Fruit fly (Drosophila melanogaster) whole organism, wandering third instar larva: ENCODE data around the gene CG15172.

ENCODE experiments used
- Abd-B ChIP-seq: fragments of >200 bp; optimal IDR thresholded peaks from 2 replicates; lab custom pipeline; 2017; ENCODE audit warnings: missing biosample characterization, missing genetic modification characterization
- CG32264 ChIP-seq: fragments of 200-800 bp; sonication (Bioruptor generic); optimal IDR thresholded peaks from 2 replicates; lab custom pipeline; 2016; ENCODE audit warnings: missing biosample characterization, missing genetic modification characterization
- CG9705 ChIP-seq: fragments of 200-800 bp; sonication (Bioruptor generic); optimal IDR thresholded peaks from 2 replicates; lab custom pipeline; 2018; ENCODE audit warnings: missing biosample characterization, mild to moderate bottlenecking, missing genetic modification characterization
- Dfd ChIP-seq: fragments of >200 bp; optimal IDR thresholded peaks from 2 replicates; lab custom pipeline; 2017; ENCODE audit warnings: missing biosample characterization, missing genetic modification characterization
- Dif ChIP-seq: fragments of 200-275, 200-300 bp; sonication (Bioruptor generic); optimal IDR thresholded peaks from 2 replicates; lab custom pipeline; 2018; ENCODE audit warnings: missing biosample characterization, missing genetic modification characterization; ENCODE audit not compliant: partially characterized antibody
- HLH106 ChIP-seq: fragments of 200-800 bp; optimal IDR thresholded peaks from 3 replicates; lab custom pipeline; 2019; ENCODE audit warnings: missing biosample characterization, mild to moderate bottlenecking, missing genetic modification characterization, moderate library complexity
- Hnf4 ChIP-seq: fragments of 200-800 bp; sonication (Bioruptor generic); optimal IDR thresholded peaks from 2 replicates; lab custom pipeline; 2016; ENCODE audit warnings: missing biosample characterization, mild to moderate bottlenecking, missing genetic modification characterization
- Hr83 ChIP-seq: fragments of 200-300 bp; sonication (Bioruptor generic); optimal IDR thresholded peaks from 2 replicates; lab custom pipeline; 2016; ENCODE audit warnings: missing biosample characterization, mild to moderate bottlenecking, missing genetic modification characterization, moderate library complexity; ENCODE audit not compliant: poor library complexity, severe bottlenecking
- Jra ChIP-seq: sonication (Bioruptor generic); optimal IDR thresholded peaks from 2 replicates; lab custom pipeline; 2016; ENCODE audit warnings: missing biosample characterization, missing genetic modification characterization
- N ChIP-seq: fragments of >200 bp; optimal IDR thresholded peaks from 2 replicates; lab custom pipeline; 2018; ENCODE audit warnings: missing biosample characterization, missing external identifiers, missing genetic modification characterization
- OdsH ChIP-seq: fragments of 200-800 bp; sonication (Bioruptor generic); optimal IDR thresholded peaks from 2 replicates; lab custom pipeline; 2016; ENCODE audit warnings: missing biosample characterization, mild to moderate bottlenecking, missing genetic modification characterization
- Rel ChIP-seq, 2 experiments: fragments of 200-800 bp; sonication (Bioruptor generic) in 1 of 2; optimal IDR thresholded peaks; 2 replicates in 1 of 2; 3 replicates in 1 of 2; lab custom pipeline; 2016 to 2019; ENCODE audit warnings: mild to moderate bottlenecking in 2 of 2, missing biosample characterization in 2 of 2, missing genetic modification characterization in 2 of 2, moderate library complexity in 1 of 2
- Sp1 ChIP-seq: fragments of 200-800 bp; sonication (Bioruptor generic); optimal IDR thresholded peaks from 3 replicates; lab custom pipeline; 2019; ENCODE audit warnings: missing biosample characterization, mild to moderate bottlenecking, missing genetic modification characterization, moderate library complexity
- Vsx2 ChIP-seq: fragments of 200-300, 225-300 bp; sonication (Bioruptor generic); optimal IDR thresholded peaks from 2 replicates; lab custom pipeline; 2018; ENCODE audit warnings: missing biosample characterization, missing genetic modification characterization; ENCODE audit not compliant: partially characterized antibody
- br ChIP-seq: fragments of 200-800 bp; sonication (Bioruptor generic); optimal IDR thresholded peaks from 2 replicates; lab custom pipeline; 2016; ENCODE audit warnings: missing biosample characterization, missing genetic modification characterization
- dl ChIP-seq, 2 experiments: fragments of 175-275, 200-275 bp in 1 of 2; fragments of 200-275 bp in 1 of 2; sonication (Bioruptor generic); optimal IDR thresholded peaks; lab custom pipeline; 2018; ENCODE audit warnings: mild to moderate bottlenecking in 2 of 2, missing biosample characterization in 2 of 2, missing genetic modification characterization in 2 of 2, moderate library complexity in 2 of 2; ENCODE audit not compliant: partially characterized antibody in 2 of 2, insufficient read depth in 1 of 2
- dmrt93B ChIP-seq: fragments of 200-800 bp; sonication (Bioruptor generic); optimal IDR thresholded peaks from 2 replicates; lab custom pipeline; 2018; ENCODE audit warnings: missing biosample characterization, mild to moderate bottlenecking, missing genetic modification characterization
- ey ChIP-seq: fragments of 200-800 bp; sonication (Bioruptor generic); optimal IDR thresholded peaks from 2 replicates; lab custom pipeline; 2016; ENCODE audit warnings: missing biosample characterization, missing genetic modification characterization
- foxo ChIP-seq, 2 experiments: fragments of 200-800 bp; sonication (Bioruptor generic); optimal IDR thresholded peaks; 2 replicates in 1 of 2; 3 replicates in 1 of 2; lab custom pipeline; 2016 to 2017; ENCODE audit warnings: missing biosample characterization in 2 of 2, missing genetic modification characterization in 2 of 2
- fru ChIP-seq: fragments of 200-800 bp; sonication (Bioruptor generic); optimal IDR thresholded peaks from 3 replicates; lab custom pipeline; 2016; ENCODE audit warnings: missing biosample characterization, mild to moderate bottlenecking, missing genetic modification characterization
- h ChIP-seq: fragments of 200-800 bp; sonication (Bioruptor generic); optimal IDR thresholded peaks from 3 replicates; lab custom pipeline; 2016; ENCODE audit warnings: missing biosample characterization, mild to moderate bottlenecking, missing genetic modification characterization
- lola ChIP-seq: fragments of >200 bp; optimal IDR thresholded peaks from 2 replicates; lab custom pipeline; 2017; ENCODE audit warnings: missing biosample characterization, missing genetic modification characterization
- pan ChIP-seq: fragments of >200 bp; optimal IDR thresholded peaks from 2 replicates; lab custom pipeline; 2017
- psq ChIP-seq: fragments of 200-800 bp; sonication (Bioruptor generic); optimal IDR thresholded peaks from 3 replicates; lab custom pipeline; 2017; ENCODE audit warnings: missing biosample characterization, mild to moderate bottlenecking, missing genetic modification characterization, moderate library complexity
- rgr ChIP-seq: fragments of 200-800 bp; sonication (Bioruptor generic); optimal IDR thresholded peaks from 3 replicates; lab custom pipeline; 2016; ENCODE audit warnings: missing biosample characterization, mild to moderate bottlenecking, missing genetic modification characterization
- sv ChIP-seq: fragments of 200-800 bp; sonication (Bioruptor generic); optimal IDR thresholded peaks from 3 replicates; lab custom pipeline; 2016; ENCODE audit warnings: missing biosample characterization, missing genetic modification characterization
- tai ChIP-seq: sonication (Bioruptor generic); optimal IDR thresholded peaks from 2 replicates; lab custom pipeline; 2016; ENCODE audit warnings: missing biosample characterization, missing genetic modification characterization
- usp ChIP-seq: fragments of >200 bp; optimal IDR thresholded peaks from 2 replicates; lab custom pipeline; 2017; ENCODE audit warnings: missing biosample characterization, missing genetic modification characterization

Gene CG15172

DNA sequence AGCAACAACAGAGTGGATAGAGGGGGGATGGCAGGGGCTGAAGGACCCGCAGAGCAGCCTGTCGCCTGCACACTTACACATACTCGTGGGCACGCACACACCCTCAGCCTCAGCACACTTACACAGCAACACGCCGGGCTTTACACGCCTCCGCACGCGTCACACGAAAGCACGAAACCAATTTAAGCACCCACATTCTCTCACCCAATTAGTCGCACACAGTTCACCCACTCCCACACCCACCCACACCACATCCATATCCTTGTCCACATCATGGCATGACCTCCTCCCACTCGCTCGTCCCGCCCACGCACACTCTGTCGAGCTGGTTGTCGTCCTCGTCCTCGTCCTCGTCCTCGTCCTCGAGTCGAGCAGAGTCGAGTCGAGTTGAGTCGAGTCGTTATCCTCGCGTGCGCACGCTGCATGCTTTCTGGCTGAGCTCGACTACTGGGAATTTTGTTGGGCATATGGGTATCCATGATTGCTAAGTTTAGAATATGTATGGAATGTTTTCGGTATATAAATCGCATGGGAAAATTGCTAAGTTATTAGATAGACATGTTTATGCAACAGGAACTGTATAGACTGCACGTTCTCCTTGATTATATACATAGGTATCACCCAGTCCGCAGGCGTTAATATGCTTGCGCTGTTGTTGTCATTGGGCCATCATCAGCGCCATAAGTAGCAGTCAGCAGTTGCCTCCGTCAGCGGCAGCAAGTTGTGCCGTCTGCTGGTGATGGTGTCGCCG, 10.1 kb upstream of the CG15172 start (continued):
- TF ChIP-seq HLH106 (tag; lab: Kevin White, UChicago) (peak; percentile 74), psq (GFP tag; lab: Kevin White, UChicago) (peak; percentile 48), Dfd (no peak), Jra (GFP tag; lab: Kevin White, UChicago) (peak; percentile 29), tai (no peak), br (GFP tag; lab: Kevin White, UChicago) (peak; percentile 76), Rel (GFP tag; optimal IDR thresholded peaks at IDR 0.05; lab: Kevin White, UChicago) (no peak), Rel (tag; optimal IDR thresholded peaks at IDR 0.05; lab: Kevin White, UChicago) (no peak)

DNA sequence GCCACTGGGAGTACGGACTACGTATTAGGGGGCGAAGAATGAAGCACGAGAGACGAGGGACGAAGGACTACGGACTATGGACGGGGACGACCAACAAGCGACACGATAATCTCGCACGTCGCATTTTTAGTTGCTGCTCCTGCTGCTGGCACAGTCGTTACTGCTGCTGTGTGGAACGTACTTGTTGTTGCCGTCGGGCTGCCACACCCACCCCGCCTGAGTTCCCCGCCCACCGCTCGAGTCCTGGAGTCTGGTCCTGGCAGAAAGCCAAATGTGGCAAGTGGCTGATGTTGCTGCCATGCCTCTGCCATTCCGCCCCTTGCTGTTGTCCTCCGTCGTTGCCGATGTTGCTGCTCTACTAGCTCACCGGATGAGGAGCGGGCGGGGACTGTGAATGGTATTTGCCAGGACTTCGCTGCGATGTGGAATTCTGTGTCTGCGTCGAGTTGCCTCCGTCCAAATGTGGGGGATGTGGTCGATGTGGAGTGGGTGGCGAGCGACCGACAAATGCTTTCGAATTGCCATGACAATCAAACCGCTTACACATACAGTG, 9.4 kb upstream of the CG15172 start:
- no peak for TF ChIP-seq Abd-B (GFP tag; lab: Kevin White, UChicago)
- TF ChIP-seq Dfd = no peak

DNA sequence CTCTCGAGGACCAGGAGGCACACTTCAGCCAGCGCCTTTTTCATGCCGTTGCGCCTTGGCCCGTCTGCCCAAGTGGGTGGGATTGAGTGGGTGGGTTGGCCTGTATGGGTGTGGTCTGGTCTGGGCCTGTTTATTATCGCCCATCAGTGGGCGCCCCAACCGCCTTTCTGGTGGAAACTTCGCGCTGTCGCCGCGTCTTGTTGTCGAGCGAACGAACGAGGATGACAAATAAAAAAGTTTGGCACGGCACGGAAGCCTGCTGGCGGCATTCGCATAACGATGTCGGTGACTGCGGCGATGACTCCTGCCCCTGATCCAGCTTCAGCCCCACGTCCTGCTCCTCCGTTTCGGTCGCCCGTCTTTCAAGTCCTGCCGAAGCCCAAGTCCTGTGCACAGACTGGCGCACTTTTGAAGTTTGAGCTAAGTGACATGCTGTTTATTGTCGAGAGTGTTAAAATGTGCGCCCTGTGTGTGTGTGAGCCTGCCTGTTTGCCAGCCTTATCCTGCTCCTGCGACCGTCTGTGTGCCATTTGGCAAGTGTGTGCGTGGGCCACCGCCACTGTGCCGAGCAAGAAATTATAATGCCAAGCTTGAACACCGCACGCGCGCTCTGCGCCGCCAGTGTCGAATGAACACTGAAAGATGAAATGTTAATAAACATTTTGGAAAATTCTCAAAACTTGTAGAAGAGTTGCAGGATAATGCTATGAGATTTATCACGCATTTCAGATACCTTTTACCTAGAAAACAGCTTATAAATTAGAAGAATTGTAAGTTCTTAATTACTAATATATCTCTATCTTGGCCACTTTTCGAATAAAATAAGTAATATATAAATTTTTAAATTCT, 8.0 kb upstream of the CG15172 start:
- no peak for TF ChIP-seq Dif (GFP tag; lab: Kevin White, UChicago)
- TF ChIP-seq CG32264 (GFP tag; lab: Kevin White, UChicago) = no peak
- peak in 1 of 2 experiments; percentile 40 for TF ChIP-seq foxo (GFP tag; optimal IDR thresholded peaks at IDR 0.05; lab: Kevin White, UChicago)
- peak; percentile 28 for TF ChIP-seq fru (GFP tag; lab: Kevin White, UChicago)
- TF ChIP-seq HLH106 (tag; lab: Kevin White, UChicago) = peak; percentile 61
- TF ChIP-seq usp = no peak
- TF ChIP-seq Hnf4 = no peak
- peak; percentile 3 for TF ChIP-seq br (GFP tag; lab: Kevin White, UChicago)
- TF ChIP-seq OdsH (GFP tag; lab: Kevin White, UChicago) = peak; percentile 27
- TF ChIP-seq sv (GFP tag; lab: Kevin White, UChicago) = peak; percentile 38
- TF ChIP-seq psq (GFP tag; lab: Kevin White, UChicago) = peak; percentile 10
- TF ChIP-seq rgr (GFP tag; lab: Kevin White, UChicago) = peak; percentile 14
- TF ChIP-seq Sp1 = peak; percentile 67
- no peak for TF ChIP-seq lola (GFP tag; lab: Kevin White, UChicago)
- no peak for TF ChIP-seq pan (lab: Kevin White, UChicago)
- TF ChIP-seq ey = no peak
- TF ChIP-seq CG9705 (GFP tag; lab: Kevin White, UChicago) = peak; percentile 2
- peak; percentile 39 for TF ChIP-seq dmrt93B
- no peak for TF ChIP-seq dl (GFP tag; optimal IDR thresholded peaks at IDR 0.05; lab: Kevin White, UChicago; ENCODE audit: insufficient read depth in 1 of 2, partially characterized antibody in 2 of 2)
- TF ChIP-seq h (GFP tag; lab: Kevin White, UChicago) = peak; percentile 35
- TF ChIP-seq, all 38 proteins: peak for 12

DNA sequence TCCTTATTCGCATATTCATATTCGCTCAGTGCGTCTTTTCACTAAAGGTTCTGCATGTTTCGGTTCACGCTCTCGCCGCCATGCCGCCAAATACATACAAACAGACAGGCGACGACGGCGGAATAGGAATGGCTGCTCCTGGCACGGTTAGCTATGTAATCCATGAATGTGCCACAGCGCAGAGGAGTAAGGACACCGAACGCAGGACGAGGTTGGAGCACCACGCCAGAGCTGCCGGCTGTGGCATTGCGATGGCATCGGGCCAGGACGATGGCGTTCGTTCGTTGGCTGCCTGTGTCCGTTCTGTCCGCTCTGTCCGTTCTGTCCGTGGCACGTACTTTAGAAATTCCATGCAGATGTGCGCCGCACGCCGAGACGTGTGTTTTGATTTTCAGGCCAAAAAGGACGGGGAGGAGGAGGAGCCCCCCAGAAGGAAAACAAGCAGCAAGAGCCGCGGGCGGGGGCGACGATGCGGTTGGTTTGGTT, 7.3 kb upstream of the CG15172 start:
- TF ChIP-seq dmrt93B = no peak
- peak; percentile 13 for TF ChIP-seq Vsx2 (GFP tag; lab: Kevin White, UChicago)
- no peak for TF ChIP-seq N (GFP tag; lab: Kevin White, UChicago)
- no peak for TF ChIP-seq Rel (GFP tag; optimal IDR thresholded peaks at IDR 0.05; lab: Kevin White, UChicago)
- no peak for TF ChIP-seq Rel (tag; optimal IDR thresholded peaks at IDR 0.05; lab: Kevin White, UChicago)
- TF ChIP-seq, all 38 proteins: peak for 1

DNA sequence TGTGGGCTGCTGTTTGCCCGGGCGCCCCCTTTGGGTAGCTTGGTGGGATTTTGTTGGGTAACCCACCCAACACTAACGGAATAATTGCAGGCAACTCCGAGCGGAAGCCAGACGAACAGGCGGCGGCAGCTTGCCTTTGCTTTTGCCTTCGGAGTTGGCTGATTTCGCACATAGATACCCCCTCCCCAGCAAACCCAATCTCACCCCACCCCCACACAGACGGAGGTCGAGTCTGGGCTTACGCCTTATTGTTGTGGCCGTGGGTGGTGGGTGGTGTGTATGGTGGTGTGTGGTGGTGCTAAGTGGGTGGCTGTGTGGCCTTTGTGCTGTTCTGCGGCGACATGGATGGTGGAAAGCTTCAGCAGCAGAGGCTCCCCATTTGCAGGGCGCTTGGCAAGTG, 6.6 kb upstream of the CG15172 start:
- TF ChIP-seq pan (lab: Kevin White, UChicago) (no peak), Hr83 (GFP tag; lab: Kevin White, UChicago) (no peak)
